Worm (Caenorhabditis elegans) whole organism, young adult: ENCODE data around the gene Y17D7C.2.

Experiments
- F55B11.4 ChIP-seq: sonication (generic microtip); optimal IDR thresholded peaks from 2 replicates; lab custom pipeline; 2016; ENCODE audit warnings: missing compliant biosample characterization, missing genetic modification characterization, borderline replicate concordance; ENCODE audit not compliant: insufficient read depth
- ama-1 ChIP-seq, 3 experiments: fragments of 150-350 bp in 1 of 3; sonication (generic microtip) in 2 of 3; optimal IDR thresholded peaks; 2 replicates each; lab custom pipeline; 2014 to 2018; ENCODE audit warnings: missing biosample characterization in 2 of 3, missing genetic modification characterization in 2 of 3, missing genetic modification reagents in 2 of 3
- athp-1 ChIP-seq: sonication (generic microtip); optimal IDR thresholded peaks from 2 replicates; lab custom pipeline; 2017; ENCODE audit warnings: mild to moderate bottlenecking, missing genetic modification characterization, missing compliant biosample characterization
- lag-1 ChIP-seq: fragments of 200-800 bp; sonication (Bioruptor generic); IDR thresholded peaks from 2 replicates; pipeline ENCODE4 v1.3.6; 2022; ENCODE audit warnings: missing genetic modification reagents, missing genetic modification characterization, missing compliant biosample characterization
- lin-35 ChIP-seq, 3 experiments: fragments of 150-350 bp in 2 of 3; sonication (generic microtip) in 1 of 3; optimal IDR thresholded peaks; 2 replicates each; lab custom pipeline; 2014 to 2018; ENCODE audit warnings: missing biosample characterization in 3 of 3, missing genetic modification characterization in 3 of 3, missing genetic modification reagents in 3 of 3
- repo-1 ChIP-seq: sonication (generic microtip); optimal IDR thresholded peaks from 2 replicates; lab custom pipeline; 2017; ENCODE audit warnings: mild to moderate bottlenecking, missing genetic modification characterization, missing compliant biosample characterization
- snpc-4 ChIP-seq, 5 experiments: fragments of 150-350 bp in 1 of 5; sonication (generic microtip) in 4 of 5; optimal IDR thresholded peaks; 2 replicates each; lab custom pipeline; 2014 to 2018; ENCODE audit warnings: missing genetic modification characterization in 5 of 5, missing biosample characterization in 3 of 5, antibody characterized with exemption in 2 of 5, mild to moderate bottlenecking in 2 of 5, missing compliant biosample characterization in 2 of 5, missing genotype in 2 of 5, moderate library complexity in 2 of 5, missing genetic modification reagents in 1 of 5
- unc-130 ChIP-seq: sonication (generic microtip); optimal IDR thresholded peaks from 2 replicates; lab custom pipeline; 2016; ENCODE audit warnings: missing genetic modification reagents, missing genetic modification characterization, missing compliant biosample characterization
- unc-62 ChIP-seq: fragments of 150-350 bp; optimal IDR thresholded peaks from 2 replicates; lab custom pipeline; 2014; ENCODE audit warnings: missing biosample characterization, missing genetic modification reagents, missing genetic modification characterization

DNA sequence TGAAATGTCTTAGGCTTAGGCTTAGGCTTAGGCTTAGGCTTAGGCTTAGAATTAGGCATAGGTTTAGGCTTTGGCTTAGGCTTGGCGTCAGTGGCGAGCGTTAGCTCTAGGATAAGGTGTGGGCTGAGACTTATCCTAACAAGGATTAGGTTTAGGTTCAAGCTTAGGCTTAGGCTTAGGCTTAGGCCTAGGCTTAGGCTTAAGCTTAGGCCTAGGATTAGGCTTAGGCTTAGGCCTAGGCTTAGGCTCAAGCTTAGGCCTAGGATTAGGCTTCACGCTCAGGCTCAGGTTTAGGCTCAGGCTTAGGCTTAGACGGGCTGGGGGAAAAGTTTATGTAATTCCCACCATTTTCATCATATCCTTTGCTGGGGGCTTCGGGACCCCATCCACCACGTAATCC lies 14.2 kb upstream of the Y17D7C.2 start:
- no peak for TF ChIP-seq F55B11.4 (tag; lab: Kevin White, UChicago)
- TF ChIP-seq unc-62, result no peak
- no peak for TF ChIP-seq snpc-4 (GFP tag; optimal IDR thresholded peaks at IDR 0.05; lab: Kevin White, UChicago)
- no peak for TF ChIP-seq snpc-4 (tag; optimal IDR thresholded peaks at IDR 0.05; lab: Kevin White, UChicago)
- no peak for TF ChIP-seq unc-130 (GFP tag; lab: Kevin White, UChicago)
- no peak for TF ChIP-seq ama-1 (optimal IDR thresholded peaks at IDR 0.05; lab: Kevin White, UChicago)
- no peak for TF ChIP-seq ama-1 (GFP tag; optimal IDR thresholded peaks at IDR 0.05; lab: Kevin White, UChicago)
- no peak for TF ChIP-seq lag-1 (GFP tag; lab: Robert Waterston, UW)
- no peak for TF ChIP-seq repo-1 (tag; lab: Kevin White, UChicago)
- no peak for TF ChIP-seq athp-1
- no peak for TF ChIP-seq lin-35 (GFP tag; optimal IDR thresholded peaks at IDR 0.05; lab: Kevin White, UChicago)
